Worm (Caenorhabditis elegans): Measurements from ENCODE around the gene F23F1.6.

The F23F1.6 gene

ce11 chrII:24559-24998 is 12.5 kb downstream of the F23F1.6 start, which contains the start of gene enee-1 (continued):
- TF ChIP-seq swsn-7 (tag; optimal IDR thresholded peaks at IDR 0.05) (peak; percentile 86), unc-30 (tag; optimal IDR thresholded peaks at IDR 0.05) (no peak), vab-15 (tag; optimal IDR thresholded peaks at IDR 0.05) (no peak), mef-2 (tag; optimal IDR thresholded peaks at IDR 0.05) (no peak), egl-13 (tag; optimal IDR thresholded peaks at IDR 0.05) (peak; percentile 71), ceh-63 (GFP tag; optimal IDR thresholded peaks at IDR 0.05) (no peak), Y116A8C.19 (tag; optimal IDR thresholded peaks at IDR 0.05; ENCODE audit: borderline replicate concordance) (no peak), nhr-76 (tag; optimal IDR thresholded peaks at IDR 0.05) (peak; percentile 40), dpl-1 (GFP tag; optimal IDR thresholded peaks at IDR 0.05) (peak; percentile 95 to 99 (median 98)), jun-1 (tag; optimal IDR thresholded peaks at IDR 0.05) (peak; percentile 86), nhr-85 (tag) (peak; percentile 87), tbx-2 (tag; optimal IDR thresholded peaks at IDR 0.05) (peak; percentile 88), nhr-11 (tag; optimal IDR thresholded peaks at IDR 0.05) (peak; percentile 56), dsc-1 (tag; optimal IDR thresholded peaks at IDR 0.05) (peak; percentile 88), grh-1 (GFP tag; IDR thresholded peaks at IDR 0.05) (peak; percentile 72), zag-1 (tag; optimal IDR thresholded peaks at IDR 0.05) (peak; percentile 72), lsy-2 (tag; optimal IDR thresholded peaks at IDR 0.05) (peak; percentile 89 to 95), hlh-17 (GFP tag; optimal IDR thresholded peaks at IDR 0.05; ENCODE audit: borderline replicate concordance) (no peak), fkh-4 (tag; optimal IDR thresholded peaks at IDR 0.05; ENCODE audit: borderline replicate concordance) (peak; percentile 50), hpl-2 (GFP tag; optimal IDR thresholded peaks at IDR 0.05) (no peak), blmp-1 (tag; optimal IDR thresholded peaks at IDR 0.05) (peak; percentile 76), nhr-237 (tag; optimal IDR thresholded peaks at IDR 0.05) (peak; percentile 22), ets-5 (GFP tag; IDR thresholded peaks at IDR 0.05) (0 out of 2 replicates have a peak, but pooled peaks have one; percentile 83), C04F5.9 (tag; optimal IDR thresholded peaks at IDR 0.05) (peak; percentile 72), hlh-4 (tag; optimal IDR thresholded peaks at IDR 0.05) (no peak), pax-3 (tag; optimal IDR thresholded peaks at IDR 0.05) (peak; percentile 66), snpc-4 (tag; optimal IDR thresholded peaks at IDR 0.05) (peak; percentile 61), lin-35 (GFP tag; optimal IDR thresholded peaks at IDR 0.05) (peak; percentile 98 to 100), C34B4.2 (tag; optimal IDR thresholded peaks at IDR 0.05) (peak; percentile 26), ztf-4 (tag; optimal IDR thresholded peaks at IDR 0.05) (peak; percentile 89), ceh-82 (tag; optimal IDR thresholded peaks at IDR 0.05) (peak; percentile 89 to 93 (median 92)), skn-1 (tag; optimal IDR thresholded peaks at IDR 0.05) (peak; percentile 86)

- TF ChIP-seq mep-1 (tag; optimal IDR thresholded peaks at IDR 0.05) (no peak), mab-9 (GFP tag; IDR thresholded peaks at IDR 0.05) (0 out of 2 replicates have a peak, but pooled peaks have one; percentile 17)
Measured at ce11 chrII:23739-24138, 13.4 kb downstream of the F23F1.6 start.

ce11 chrII:23025-23424 is 14.1 kb downstream of the F23F1.6 start, which contains the start of gene sqt-2:
Gene sqt-2 (plus strand): TSS chrII:23325.
- TF ChIP-seq blmp-1 (tag; optimal IDR thresholded peaks at IDR 0.05), result peak; percentile 38
- peak; percentile 59 for TF ChIP-seq nhr-85 (tag)
- TF ChIP-seq nhr-77 (tag; optimal IDR thresholded peaks at IDR 0.05), result no peak
- no peak for TF ChIP-seq egl-27 (tag; optimal IDR thresholded peaks at IDR 0.05)
- no peak for TF ChIP-seq unc-86 (tag; optimal IDR thresholded peaks at IDR 0.05)

ce11 chrII:21953-22352 is 15.2 kb downstream of the F23F1.6 start:
- peak; percentile 59 for TF ChIP-seq nhr-85 (tag)
- TF ChIP-seq egl-27 (tag; optimal IDR thresholded peaks at IDR 0.05), result no peak
- TF ChIP-seq xbp-1 (tag; optimal IDR thresholded peaks at IDR 0.05), result no peak
- TF ChIP-seq hlh-17 (GFP tag; optimal IDR thresholded peaks at IDR 0.05; ENCODE audit: borderline replicate concordance), result no peak
- TF ChIP-seq efl-1 (optimal IDR thresholded peaks at IDR 0.05), result no peak
- peak in 1 of 2 experiments; percentile 80 for TF ChIP-seq efl-1 (GFP tag; optimal IDR thresholded peaks at IDR 0.05 in 1 of 2)
- TF ChIP-seq nhr-47 (tag; optimal IDR thresholded peaks at IDR 0.05), result no peak
- TF ChIP-seq nhr-90 (tag; optimal IDR thresholded peaks at IDR 0.05; ENCODE audit: poor library complexity), result no peak
- no peak for TF ChIP-seq unc-130 (tag; optimal IDR thresholded peaks at IDR 0.05)
- TF ChIP-seq alr-1 (tag; optimal IDR thresholded peaks at IDR 0.05; ENCODE audit: borderline replicate concordance), result no peak
- no peak for TF ChIP-seq nhr-19 (GFP tag; conservative IDR thresholded peaks at IDR 0.05)
- no peak for TF ChIP-seq elt-3 (tag; optimal IDR thresholded peaks at IDR 0.05)
